Worm (Caenorhabditis elegans): ENCODE measurements around the gene str-204.

Gene str-204

DNA sequence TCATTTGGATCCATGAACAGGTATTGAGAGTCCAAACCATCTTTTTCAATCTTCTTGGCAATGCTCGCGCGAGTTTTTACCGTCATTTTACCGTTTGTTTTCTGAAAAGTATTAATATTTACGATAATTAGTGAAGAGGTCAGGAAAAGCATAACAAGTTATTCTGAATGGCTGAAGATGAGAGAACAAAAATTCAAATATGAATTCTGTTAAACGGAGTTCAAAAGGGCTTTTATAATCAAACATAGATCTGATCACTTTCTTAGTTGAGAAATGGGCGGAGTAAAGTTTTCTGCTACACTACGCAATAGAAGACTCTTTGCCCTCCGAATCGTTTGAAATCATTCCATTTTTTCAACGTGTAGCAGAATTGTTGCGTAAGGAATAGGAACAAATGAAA, 6.4 kb upstream of the str-204 start, which contains the start of gene fat-7:
fat-7 (minus strand) TSS at position 101 of the 400 bp plus-strand sequence.
- TF ChIP-seq rnt-1 (tag; optimal IDR thresholded peaks at IDR 0.05) (no peak), ref-2 (tag; optimal IDR thresholded peaks at IDR 0.05) (no peak), unc-3 (GFP tag; conservative IDR thresholded peaks at IDR 0.05) (no peak), unc-3 (tag; optimal IDR thresholded peaks at IDR 0.05) (no peak), ceh-34 (tag; optimal IDR thresholded peaks at IDR 0.05) (no peak), pat-9 (tag; optimal IDR thresholded peaks at IDR 0.05) (no peak), K09A11.1 (tag; optimal IDR thresholded peaks at IDR 0.05; ENCODE audit: insufficient read depth) (no peak), zip-5 (tag; optimal IDR thresholded peaks at IDR 0.05) (no peak), nhr-232 (tag; optimal IDR thresholded peaks at IDR 0.05) (no peak), pax-1 (tag; optimal IDR thresholded peaks at IDR 0.05) (no peak), C38D4.7 (GFP tag; optimal IDR thresholded peaks at IDR 0.05) (no peak), ama-1 (optimal IDR thresholded peaks at IDR 0.05) (no peak), syd-9 (tag; optimal IDR thresholded peaks at IDR 0.05) (no peak), fkh-10 (GFP tag; optimal IDR thresholded peaks at IDR 0.05) (no peak), sox-2 (GFP tag; IDR thresholded peaks at IDR 0.05) (no peak), ets-4 (tag; optimal IDR thresholded peaks at IDR 0.05) (no peak), F13H6.1 (tag; optimal IDR thresholded peaks at IDR 0.05) (no peak), ahr-1 (tag; optimal IDR thresholded peaks at IDR 0.05) (no peak), hlh-30 (tag; optimal IDR thresholded peaks at IDR 0.05; ENCODE audit: insufficient read depth) (no peak), ztf-16 (tag; optimal IDR thresholded peaks at IDR 0.05) (no peak), ceh-30 (tag; optimal IDR thresholded peaks at IDR 0.05) (no peak)

ce11 chrV:7156079-7156478, 3.4 kb upstream of the str-204 start, which contains the start of gene F10D2.10:
TSS of gene F10D2.10 (minus strand) at chrV:7156179.
- no peak for TF ChIP-seq madf-2 (tag; optimal IDR thresholded peaks at IDR 0.05)
- TF ChIP-seq ama-1 (optimal IDR thresholded peaks at IDR 0.05): no peak

DNA sequence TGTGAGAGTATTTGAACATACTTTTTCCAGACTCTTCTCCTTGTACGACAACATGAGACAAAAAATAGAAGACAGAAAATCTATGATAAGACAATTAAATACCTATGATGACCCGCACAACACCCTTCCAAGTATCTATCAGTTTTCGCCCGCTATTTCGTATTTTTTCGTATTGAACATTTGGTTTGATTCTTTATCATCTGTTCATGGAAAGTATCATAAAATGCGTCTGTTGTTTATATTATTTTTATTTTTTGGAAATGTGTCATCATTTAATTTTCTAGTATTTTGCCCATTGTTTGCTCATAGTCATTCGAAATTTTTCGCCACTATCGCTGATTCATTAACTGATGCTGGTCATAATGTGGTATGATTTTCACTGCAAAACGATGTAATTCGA, 2.4 kb upstream of the str-204 start, which contains the start of gene ugt-39:
ugt-39 (plus strand) TSS at position 54 of the 400 bp plus-strand sequence.
- TF ChIP-seq lin-11 (tag; optimal IDR thresholded peaks at IDR 0.05): no peak
- TF ChIP-seq pag-3 (tag; optimal IDR thresholded peaks at IDR 0.05; ENCODE audit: borderline replicate concordance): no peak
- no peak for TF ChIP-seq eyg-1 (tag; optimal IDR thresholded peaks at IDR 0.05)
- TF ChIP-seq ceh-34 (tag; optimal IDR thresholded peaks at IDR 0.05): no peak
- no peak for TF ChIP-seq ceh-14 (tag; optimal IDR thresholded peaks at IDR 0.05)
- TF ChIP-seq dmd-4 (tag; optimal IDR thresholded peaks at IDR 0.05; ENCODE audit: borderline replicate concordance): no peak
- no peak for TF ChIP-seq fkh-10 (GFP tag; optimal IDR thresholded peaks at IDR 0.05)
- TF ChIP-seq pha-2 (tag; optimal IDR thresholded peaks at IDR 0.05): no peak
- TF ChIP-seq sox-4 (tag; optimal IDR thresholded peaks at IDR 0.05): no peak
- TF ChIP-seq unc-55 (GFP tag; optimal IDR thresholded peaks at IDR 0.05): no peak
- TF ChIP-seq pros-1 (tag; optimal IDR thresholded peaks at IDR 0.05): no peak

- TF ChIP-seq hlh-6 (tag; optimal IDR thresholded peaks at IDR 0.05) (no peak), unc-3 (GFP tag; conservative IDR thresholded peaks at IDR 0.05) (no peak), unc-3 (tag; optimal IDR thresholded peaks at IDR 0.05) (no peak), elt-4 (tag; optimal IDR thresholded peaks at IDR 0.05) (no peak), pha-2 (tag; optimal IDR thresholded peaks at IDR 0.05) (no peak), ceh-48 (tag; optimal IDR thresholded peaks at IDR 0.05) (no peak), madf-2 (tag; optimal IDR thresholded peaks at IDR 0.05) (no peak), ets-4 (tag; optimal IDR thresholded peaks at IDR 0.05) (no peak), lin-11 (tag; optimal IDR thresholded peaks at IDR 0.05) (no peak), F13H6.1 (tag; optimal IDR thresholded peaks at IDR 0.05) (no peak), fkh-10 (GFP tag; optimal IDR thresholded peaks at IDR 0.05) (no peak), unc-55 (GFP tag; optimal IDR thresholded peaks at IDR 0.05) (no peak), elt-2 (tag; optimal IDR thresholded peaks at IDR 0.05) (no peak), ceh-45 (GFP tag; IDR thresholded peaks at IDR 0.05) (no peak), ceh-31 (tag; optimal IDR thresholded peaks at IDR 0.05) (no peak)
Measured at ce11 chrV:7163477-7164114, 4.1 kb downstream of the str-204 start, which contains the start of gene ugt-41. TSS of gene ugt-41 (minus strand) at chrV:7163595.

Measured in whole organism, late embryonic.